In genomic region chrV:15002184-15002690, ce11 we compare ENCODE assay signal across 5 worm cellular contexts.
TF ChIP-seq lines count a peak whose summit lies in the region.

Gene fib-1 (minus strand): TSS chrV:15002223.
Gene mut-15 (plus strand): TSS chrV:15002543.

TF ChIP-seq in whole organism, L1 larva, 84 proteins besides CTCF, POLR2A, EP300 and RAD21 (continues in another document):
- TF ChIP-seq nhr-71 (tag; optimal IDR thresholded peaks at IDR 0.05; lab: Kevin White, UChicago) = peak; percentile 96
- TF ChIP-seq snpc-4 (tag; optimal IDR thresholded peaks at IDR 0.05; lab: Kevin White, UChicago) = peak; percentile 85
- peak; percentile 88 for TF ChIP-seq unc-86 (tag; optimal IDR thresholded peaks at IDR 0.05; lab: Kevin White, UChicago)
- no peak for TF ChIP-seq alr-1 (tag; optimal IDR thresholded peaks at IDR 0.05; lab: Kevin White, UChicago; ENCODE audit: borderline replicate concordance)
- TF ChIP-seq nhr-77 (tag; optimal IDR thresholded peaks at IDR 0.05; lab: Kevin White, UChicago) = peak; percentile 91
- TF ChIP-seq nhr-237 (tag; optimal IDR thresholded peaks at IDR 0.05; lab: Kevin White, UChicago) = peak; percentile 53
- TF ChIP-seq snu-23 (GFP tag; optimal IDR thresholded peaks at IDR 0.05; lab: Kevin White, UChicago) = peak; percentile 97
- no peak for TF ChIP-seq hlh-17 (GFP tag; optimal IDR thresholded peaks at IDR 0.05; lab: Kevin White, UChicago; ENCODE audit: borderline replicate concordance)
- TF ChIP-seq nhr-84 (tag; optimal IDR thresholded peaks at IDR 0.05; lab: Kevin White, UChicago) = no peak
- TF ChIP-seq ceh-82 (tag; optimal IDR thresholded peaks at IDR 0.05; lab: Kevin White, UChicago) = peak; percentile 88 to 97 (median 90)
- peak; percentile 97 for TF ChIP-seq rnt-1 (tag; optimal IDR thresholded peaks at IDR 0.05; lab: Kevin White, UChicago)
- TF ChIP-seq tbx-2 (tag; optimal IDR thresholded peaks at IDR 0.05; lab: Kevin White, UChicago) = peak; percentile 93
- peak; percentile 94 for TF ChIP-seq mep-1 (tag; optimal IDR thresholded peaks at IDR 0.05; lab: Kevin White, UChicago)
- no peak for TF ChIP-seq nhr-12 (tag; optimal IDR thresholded peaks at IDR 0.05; lab: Kevin White, UChicago)
- peak; percentile 90 for TF ChIP-seq unc-130 (tag; optimal IDR thresholded peaks at IDR 0.05; lab: Kevin White, UChicago)
- peak; percentile 82 for TF ChIP-seq ceh-8 (GFP tag; optimal IDR thresholded peaks at IDR 0.05; lab: Kevin White, UChicago)
- TF ChIP-seq ets-5 (GFP tag; IDR thresholded peaks at IDR 0.05; lab: Robert Waterston, UW) = no peak
- peak; percentile 96 for TF ChIP-seq nhr-20 (tag; optimal IDR thresholded peaks at IDR 0.05; lab: Kevin White, UChicago)

TF ChIP-seq in whole organism, L3 larva, 47 proteins besides CTCF, POLR2A, EP300 and RAD21 (continues in another document):
- TF ChIP-seq ceh-16 (tag; optimal IDR thresholded peaks at IDR 0.05; lab: Kevin White, UChicago) = no peak
- no peak for TF ChIP-seq ceh-9 (tag; optimal IDR thresholded peaks at IDR 0.05; lab: Kevin White, UChicago)
- TF ChIP-seq ama-1 (optimal IDR thresholded peaks at IDR 0.05; lab: Kevin White, UChicago) = no peak
- TF ChIP-seq ceh-28 (tag; optimal IDR thresholded peaks at IDR 0.05; lab: Kevin White, UChicago) = peak; percentile 96
- TF ChIP-seq pqm-1 (tag; optimal IDR thresholded peaks at IDR 0.05; lab: Kevin White, UChicago) = peak; percentile 61
- TF ChIP-seq mdl-1 (tag; optimal IDR thresholded peaks at IDR 0.05; lab: Kevin White, UChicago) = no peak
- TF ChIP-seq fos-1 (tag; optimal IDR thresholded peaks at IDR 0.05; lab: Kevin White, UChicago) = no peak
- TF ChIP-seq nhr-11 (tag; optimal IDR thresholded peaks at IDR 0.05; lab: Kevin White, UChicago) = peak; percentile 76
- peak; percentile 81 for TF ChIP-seq hmg-11 (tag; optimal IDR thresholded peaks at IDR 0.05; lab: Kevin White, UChicago)
- no peak for TF ChIP-seq nhr-76 (tag; optimal IDR thresholded peaks at IDR 0.05; lab: Kevin White, UChicago)
- TF ChIP-seq lsy-12 (tag; optimal IDR thresholded peaks at IDR 0.05; lab: Kevin White, UChicago) = peak; percentile 91
- TF ChIP-seq skn-1 (tag; optimal IDR thresholded peaks at IDR 0.05; lab: Kevin White, UChicago) = peak; percentile 71
- TF ChIP-seq aly-2 (tag; optimal IDR thresholded peaks at IDR 0.05; lab: Kevin White, UChicago) = no peak
- TF ChIP-seq tbx-2 (tag; optimal IDR thresholded peaks at IDR 0.05; lab: Kevin White, UChicago) = peak; percentile 48
- TF ChIP-seq daf-12 (tag; optimal IDR thresholded peaks at IDR 0.05; lab: Kevin White, UChicago) = no peak
- TF ChIP-seq ZK546.5 (tag; optimal IDR thresholded peaks at IDR 0.05; lab: Kevin White, UChicago) = no peak
- peak; percentile 80 for TF ChIP-seq snpc-4 (tag; optimal IDR thresholded peaks at IDR 0.05; lab: Kevin White, UChicago)
- TF ChIP-seq nhr-237 (tag; optimal IDR thresholded peaks at IDR 0.05; lab: Kevin White, UChicago) = no peak
- TF ChIP-seq nhr-43 (tag; optimal IDR thresholded peaks at IDR 0.05; lab: Kevin White, UChicago; ENCODE audit: poor library complexity, severe bottlenecking) = peak; percentile 91

TF ChIP-seq in whole organism, early embryonic, 17 proteins besides CTCF, POLR2A, EP300 and RAD21:
- peak; percentile 24 for TF ChIP-seq B0310.2 (tag; optimal IDR thresholded peaks at IDR 0.05; lab: Kevin White, UChicago)
- peak; percentile 86 for TF ChIP-seq F13C5.2 (tag; optimal IDR thresholded peaks at IDR 0.05; lab: Kevin White, UChicago)
- peak; percentile 48 for TF ChIP-seq hmg-4 (GFP tag; optimal IDR thresholded peaks at IDR 0.05; lab: Kevin White, UChicago)
- TF ChIP-seq tra-4 (tag; optimal IDR thresholded peaks at IDR 0.05; lab: Kevin White, UChicago) = no peak
- no peak for TF ChIP-seq aly-1 (tag; optimal IDR thresholded peaks at IDR 0.05; lab: Kevin White, UChicago)
- TF ChIP-seq pes-1 (GFP tag; IDR thresholded peaks at IDR 0.05; lab: Robert Waterston, UW) = no peak; the same call in 1 of the 2 replicates
- TF ChIP-seq ceh-36 (tag; optimal IDR thresholded peaks at IDR 0.05; lab: Kevin White, UChicago) = no peak
- peak; percentile 41 for TF ChIP-seq ceh-13 (GFP tag; optimal IDR thresholded peaks at IDR 0.05; lab: Kevin White, UChicago)
- TF ChIP-seq sea-1 (GFP tag; conservative IDR thresholded peaks at IDR 0.05; lab: Robert Waterston, UW) = no peak
- TF ChIP-seq scrt-1 (GFP tag; IDR thresholded peaks at IDR 0.05; lab: Robert Waterston, UW) = no peak
- peak; percentile 60 for TF ChIP-seq ets-7 (tag; optimal IDR thresholded peaks at IDR 0.05; lab: Kevin White, UChicago)
- TF ChIP-seq tbx-37 (GFP tag; conservative IDR thresholded peaks at IDR 0.05; lab: Robert Waterston, UW) = no peak; the same call in 1 of the 2 replicates
- TF ChIP-seq flt-1 (GFP tag; IDR thresholded peaks at IDR 0.05; lab: Robert Waterston, UW) = no peak
- no peak for TF ChIP-seq ama-1 (optimal IDR thresholded peaks at IDR 0.05; lab: Kevin White, UChicago)
- TF ChIP-seq tbx-11 (GFP tag; IDR thresholded peaks at IDR 0.05; lab: Robert Waterston, UW) = no peak
- no peak for TF ChIP-seq hmbx-1 (tag; optimal IDR thresholded peaks at IDR 0.05; lab: Kevin White, UChicago)
- TF ChIP-seq hnd-1 (tag; optimal IDR thresholded peaks at IDR 0.05; lab: Kevin White, UChicago) = no peak

TF ChIP-seq in whole organism, midembryonic, 9 proteins besides CTCF, POLR2A, EP300 and RAD21:
- TF ChIP-seq ztf-23 (GFP tag; IDR thresholded peaks at IDR 0.05; lab: Robert Waterston, UW) = peak; percentile 72
- TF ChIP-seq med-1 (GFP tag; optimal IDR thresholded peaks at IDR 0.05; lab: Kevin White, UChicago; ENCODE audit: insufficient read depth) = no peak
- TF ChIP-seq cog-1 (tag; optimal IDR thresholded peaks at IDR 0.05; lab: Kevin White, UChicago) = peak; percentile 93
- TF ChIP-seq tab-1 (GFP tag; IDR thresholded peaks at IDR 0.05; lab: Robert Waterston, UW) = no peak
- TF ChIP-seq T22C8.4 (GFP tag; IDR thresholded peaks at IDR 0.05; lab: Robert Waterston, UW) = peak; percentile 73
- TF ChIP-seq ztf-29 (GFP tag; IDR thresholded peaks at IDR 0.05; lab: Robert Waterston, UW) = 0 out of 2 replicates have a peak, but pooled peaks have one; percentile 26
- peak; percentile 82 for TF ChIP-seq flt-1 (GFP tag; IDR thresholded peaks at IDR 0.05; lab: Robert Waterston, UW)
- TF ChIP-seq ref-1 (GFP tag; conservative IDR thresholded peaks at IDR 0.05; lab: Robert Waterston, UW) = 0 out of 2 replicates have a peak, but pooled peaks have one; percentile 31
- 0 out of 2 replicates have a peak, but pooled peaks have one; percentile 38 for TF ChIP-seq klf-2 (GFP tag; conservative IDR thresholded peaks at IDR 0.05; lab: Robert Waterston, UW)

TF ChIP-seq in whole organism, young adult, 124 proteins besides CTCF, POLR2A, EP300 and RAD21 (continues in another document):
- TF ChIP-seq sea-2 (GFP tag; IDR thresholded peaks at IDR 0.05; lab: Robert Waterston, UW) (0 out of 2 replicates have a peak, but pooled peaks have one; percentile 27), tlf-1 (GFP tag; optimal IDR thresholded peaks at IDR 0.05; lab: Kevin White, UChicago) (peak; percentile 80), ccch-3 (GFP tag; optimal IDR thresholded peaks at IDR 0.05; lab: Kevin White, UChicago) (no peak), athp-1 (tag; optimal IDR thresholded peaks at IDR 0.05; lab: Kevin White, UChicago) (peak; percentile 92), madf-3 (GFP tag; IDR thresholded peaks at IDR 0.05; lab: Robert Waterston, UW) (no peak), nhr-120 (GFP tag; IDR thresholded peaks at IDR 0.05; lab: Robert Waterston, UW) (no peak), attf-6 (GFP tag; IDR thresholded peaks at IDR 0.05; lab: Robert Waterston, UW) (0 out of 2 replicates have a peak, but pooled peaks have one; percentile 42), F23B12.7 (tag; optimal IDR thresholded peaks at IDR 0.05; lab: Kevin White, UChicago; ENCODE audit: insufficient read depth) (peak; percentile 86), snpc-1.3 (tag; optimal IDR thresholded peaks at IDR 0.05; lab: Kevin White, UChicago; ENCODE audit: insufficient read depth) (peak; percentile 49), snpc-3.4 (tag; optimal IDR thresholded peaks at IDR 0.05; lab: Kevin White, UChicago) (no peak), snpc-4 (GFP tag; optimal IDR thresholded peaks at IDR 0.05; lab: Kevin White, UChicago) (peak; percentile 69), snpc-4 (tag; optimal IDR thresholded peaks at IDR 0.05; lab: Kevin White, UChicago) (peak; percentile 66 to 83 (median 75)), F10E7.11 (tag; optimal IDR thresholded peaks at IDR 0.05; lab: Kevin White, UChicago) (no peak), chd-7 (tag; optimal IDR thresholded peaks at IDR 0.05; lab: Kevin White, UChicago) (peak; percentile 13), efl-1 (GFP tag; optimal IDR thresholded peaks at IDR 0.05; lab: Kevin White, UChicago) (peak; percentile 66), bed-2 (GFP tag; IDR thresholded peaks at IDR 0.05; lab: Robert Waterston, UW) (peak; percentile 66; the same call in 1 of the 2 replicates), Y53F4B.3 (GFP tag; IDR thresholded peaks at IDR 0.05; lab: Robert Waterston, UW) (peak; percentile 27; the same call in 1 of the 2 replicates), ztf-3 (GFP tag; optimal IDR thresholded peaks at IDR 0.05; lab: Kevin White, UChicago) (no peak), lin-35 (GFP tag; optimal IDR thresholded peaks at IDR 0.05; lab: Kevin White, UChicago) (peak in 2 of 3 experiments; percentile 48 to 80), unc-62 (GFP tag; optimal IDR thresholded peaks at IDR 0.05; lab: Kevin White, UChicago) (no peak), ztf-6 (GFP tag; IDR thresholded peaks at IDR 0.05; lab: Robert Waterston, UW) (no peak), ceh-79 (tag; optimal IDR thresholded peaks at IDR 0.05; lab: Kevin White, UChicago) (no peak), F22D6.2 (tag; optimal IDR thresholded peaks at IDR 0.05; lab: Kevin White, UChicago) (no peak), rpc-1 (optimal IDR thresholded peaks at IDR 0.05; lab: Kevin White, UChicago) (no peak), rpc-1 (tag; optimal IDR thresholded peaks at IDR 0.05; lab: Kevin White, UChicago) (no peak), ceh-40 (GFP tag; IDR thresholded peaks at IDR 0.05; lab: Robert Waterston, UW) (no peak), Y56A3A.18 (GFP tag; IDR thresholded peaks at IDR 0.05; lab: Robert Waterston, UW) (no peak), zim-3 (tag; optimal IDR thresholded peaks at IDR 0.05; lab: Kevin White, UChicago) (no peak), ZK185.1 (tag; optimal IDR thresholded peaks at IDR 0.05; lab: Kevin White, UChicago; ENCODE audit: poor library complexity, severe bottlenecking) (peak; percentile 65), pha-4 (tag; optimal IDR thresholded peaks at IDR 0.05; lab: Kevin White, UChicago) (peak; percentile 85), gei-17 (GFP tag; optimal IDR thresholded peaks at IDR 0.05; lab: Kevin White, UChicago) (no peak), F57C9.4 (tag; optimal IDR thresholded peaks at IDR 0.05; lab: Kevin White, UChicago) (no peak), mcd-1 (GFP tag; IDR thresholded peaks at IDR 0.05; lab: Robert Waterston, UW) (peak; percentile 99), B0336.3 (GFP tag; IDR thresholded peaks at IDR 0.05; lab: Robert Waterston, UW) (peak; percentile 51; the same call in 1 of the 2 replicates), nhr-80 (tag; optimal IDR thresholded peaks at IDR 0.05; lab: Kevin White, UChicago) (peak; percentile 56)

Comparison
In these comparisons a context has a peak if more than half of its experiments do, and no peak if none do; other contexts are left out.
1. Of the 8 proteins assayed by ChIP-seq in both whole organism, young adult and whole organism, L1 larva: peak only in whole organism, young adult: none; only in whole organism, L1 larva: ama-1 and nhr-90; in both: dpl-1, efl-1, lin-35, snpc-4 and unc-130; in neither: 1.